Worm (Caenorhabditis elegans) whole organism, L3 larva: ENCODE data around the gene fbxc-21.

ENCODE experiments used
- ZK546.5 ChIP-seq: sonication (generic microtip); optimal IDR thresholded peaks from 2 replicates; lab custom pipeline; 2017; ENCODE audit warnings: missing biosample characterization, missing genetic modification characterization
- aly-2 ChIP-seq: fragments of 150-350 bp; optimal IDR thresholded peaks from 2 replicates; lab custom pipeline; 2014; ENCODE audit warnings: missing biosample characterization, missing genetic modification characterization
- ama-1 ChIP-seq: fragments of 150-350 bp; optimal IDR thresholded peaks from 2 replicates; lab custom pipeline; 2018
- ceh-28 ChIP-seq: fragments of 150-350 bp; optimal IDR thresholded peaks from 2 replicates; lab custom pipeline; 2014; ENCODE audit warnings: missing biosample characterization, missing genetic modification reagents, missing genetic modification characterization
- ceh-82 ChIP-seq: fragments of 150-350 bp; optimal IDR thresholded peaks from 2 replicates; lab custom pipeline; 2014; ENCODE audit warnings: missing biosample characterization, missing genetic modification characterization
- ceh-9 ChIP-seq: sonication (generic microtip); optimal IDR thresholded peaks from 2 replicates; lab custom pipeline; 2018; ENCODE audit warnings: missing biosample characterization, missing genetic modification characterization
- egl-27 ChIP-seq: sonication (generic microtip); optimal IDR thresholded peaks from 4 replicates; lab custom pipeline; 2017; ENCODE audit warnings: missing biosample characterization, missing genetic modification reagents, missing genetic modification characterization
- egl-5 ChIP-seq: fragments of 150-350 bp; optimal IDR thresholded peaks from 2 replicates; lab custom pipeline; 2017; ENCODE audit warnings: missing biosample characterization, missing genetic modification reagents, missing genetic modification characterization, inconsistent platforms
- elt-1 ChIP-seq: fragments of 150-350 bp; optimal IDR thresholded peaks from 2 replicates; lab custom pipeline; 2014; ENCODE audit warnings: missing biosample characterization, missing genetic modification characterization
- elt-2 ChIP-seq: sonication (generic microtip); optimal IDR thresholded peaks from 2 replicates; lab custom pipeline; 2016; ENCODE audit warnings: missing genetic modification reagents, mild to moderate bottlenecking, missing genetic modification characterization, missing compliant biosample characterization
- elt-3 ChIP-seq, 3 experiments: fragments of 150-350 bp in 1 of 3; sonication (generic microtip) in 2 of 3; optimal IDR thresholded peaks; 2 replicates in 2 of 3; 4 replicates in 1 of 3; lab custom pipeline; 2014 to 2017; ENCODE audit warnings: missing biosample characterization in 3 of 3, missing genetic modification characterization in 3 of 3
- eor-1 ChIP-seq, 2 experiments: fragments of 150-350 bp; optimal IDR thresholded peaks; 2 replicates each; lab custom pipeline; 2014 to 2018; ENCODE audit warnings: missing biosample characterization in 2 of 2, missing genetic modification characterization in 2 of 2
- fkh-10 ChIP-seq: sonication (generic microtip); optimal IDR thresholded peaks from 2 replicates; lab custom pipeline; 2017; ENCODE audit warnings: missing biosample characterization, missing genetic modification reagents, missing genetic modification characterization
- fkh-2 ChIP-seq: fragments of 150-350 bp; optimal IDR thresholded peaks from 2 replicates; lab custom pipeline; 2014; ENCODE audit warnings: missing biosample characterization, missing genetic modification reagents, missing genetic modification characterization
- fos-1 ChIP-seq: fragments of 150-350 bp; optimal IDR thresholded peaks from 2 replicates; lab custom pipeline; 2014; ENCODE audit warnings: missing biosample characterization, missing genetic modification characterization
- hmg-11 ChIP-seq: sonication (generic microtip); optimal IDR thresholded peaks from 2 replicates; lab custom pipeline; 2016; ENCODE audit warnings: missing genetic modification characterization, missing compliant biosample characterization
- lin-15B ChIP-seq: fragments of 150-350 bp; optimal IDR thresholded peaks from 2 replicates; lab custom pipeline; 2014; ENCODE audit warnings: missing biosample characterization, missing genetic modification characterization
- lsy-12 ChIP-seq: sonication (generic microtip); optimal IDR thresholded peaks from 2 replicates; lab custom pipeline; 2016; ENCODE audit warnings: mild to moderate bottlenecking, missing genetic modification characterization, missing compliant biosample characterization
- mdl-1 ChIP-seq: fragments of 150-350 bp; optimal IDR thresholded peaks from 2 replicates; lab custom pipeline; 2014; ENCODE audit warnings: missing biosample characterization, missing genetic modification characterization
- mml-1 ChIP-seq: fragments of 150-350 bp; sonication (generic microtip); optimal IDR thresholded peaks from 3 replicates; lab custom pipeline; 2014; ENCODE audit warnings: missing biosample characterization, missing genetic modification characterization
- nhr-11 ChIP-seq: fragments of 150-350 bp; optimal IDR thresholded peaks from 2 replicates; lab custom pipeline; 2014; ENCODE audit warnings: missing biosample characterization, missing genetic modification characterization
- nhr-237 ChIP-seq: fragments of 150-350 bp; optimal IDR thresholded peaks from 2 replicates; lab custom pipeline; 2014; ENCODE audit warnings: missing biosample characterization, missing genetic modification characterization
- nhr-25 ChIP-seq: sonication (generic microtip); optimal IDR thresholded peaks from 2 replicates; lab custom pipeline; 2017; ENCODE audit warnings: missing biosample characterization, missing genetic modification characterization
- nhr-28 ChIP-seq: fragments of 150-350 bp; optimal IDR thresholded peaks from 2 replicates; lab custom pipeline; 2014; ENCODE audit warnings: missing biosample characterization, missing genetic modification characterization
- nhr-67 ChIP-seq: fragments of 150-350 bp; optimal IDR thresholded peaks from 2 replicates; lab custom pipeline; 2014; ENCODE audit warnings: missing biosample characterization, missing genetic modification characterization
- nhr-76 ChIP-seq: fragments of 150-350 bp; sonication (generic microtip); optimal IDR thresholded peaks from 5 replicates; lab custom pipeline; 2014; ENCODE audit warnings: missing biosample characterization, missing genetic modification characterization
- pha-4 ChIP-seq: fragments of 150-350 bp; optimal IDR thresholded peaks from 2 replicates; lab custom pipeline; 2014; ENCODE audit warnings: missing biosample characterization, missing genetic modification reagents, missing genetic modification characterization
- pqm-1 ChIP-seq: fragments of 150-350 bp; optimal IDR thresholded peaks from 2 replicates; lab custom pipeline; 2017; ENCODE audit warnings: missing biosample characterization, missing genetic modification characterization, inconsistent platforms
- skn-1 ChIP-seq: fragments of 150-350 bp; optimal IDR thresholded peaks from 2 replicates; lab custom pipeline; 2014; ENCODE audit warnings: missing biosample characterization, missing genetic modification characterization
- snpc-4 ChIP-seq: fragments of 150-350 bp; optimal IDR thresholded peaks from 2 replicates; lab custom pipeline; 2014; ENCODE audit warnings: missing biosample characterization, missing genetic modification characterization
- tbx-2 ChIP-seq: sonication (generic microtip); optimal IDR thresholded peaks from 2 replicates; lab custom pipeline; 2016; ENCODE audit warnings: mild to moderate bottlenecking, missing genetic modification characterization, missing compliant biosample characterization
- unc-39 ChIP-seq: sonication (generic microtip); optimal IDR thresholded peaks from 4 replicates; lab custom pipeline; 2017; ENCODE audit warnings: missing biosample characterization, missing genetic modification characterization
- unc-62 ChIP-seq: fragments of 150-350 bp; sonication (generic microtip); optimal IDR thresholded peaks from 4 replicates; lab custom pipeline; 2014; ENCODE audit warnings: missing biosample characterization, missing genetic modification reagents, missing genetic modification characterization
- zag-1 ChIP-seq: fragments of 150-350 bp; optimal IDR thresholded peaks from 2 replicates; lab custom pipeline; 2014; ENCODE audit warnings: missing biosample characterization, missing genetic modification characterization
- ztf-4 ChIP-seq: fragments of 150-350 bp; optimal IDR thresholded peaks from 2 replicates; lab custom pipeline; 2014; ENCODE audit warnings: missing biosample characterization, missing genetic modification characterization

The fbxc-21 gene

ce11 chrII:1735145-1735544 is 42.4 kb upstream of the fbxc-21 start:
- TF ChIP-seq elt-3 (tag; optimal IDR thresholded peaks at IDR 0.05; lab: Kevin White, UChicago): no peak
- no peak for TF ChIP-seq ceh-82 (tag; lab: Kevin White, UChicago)
- TF ChIP-seq mdl-1 (tag; lab: Kevin White, UChicago): no peak
- no peak for TF ChIP-seq lin-15B (tag; lab: Kevin White, UChicago)
- TF ChIP-seq ztf-4 (tag; lab: Kevin White, UChicago): no peak
- TF ChIP-seq egl-27: no peak
- TF ChIP-seq nhr-237 (tag; lab: Kevin White, UChicago): no peak
- no peak for TF ChIP-seq nhr-76
- TF ChIP-seq nhr-25: no peak
- TF ChIP-seq egl-5 (tag; lab: Kevin White, UChicago): no peak
- no peak for TF ChIP-seq unc-39 (tag; lab: Kevin White, UChicago)
- TF ChIP-seq skn-1 (tag; lab: Kevin White, UChicago): no peak
- no peak for TF ChIP-seq ZK546.5 (tag; lab: Kevin White, UChicago)
- no peak for TF ChIP-seq mml-1 (tag; lab: Kevin White, UChicago)
- TF ChIP-seq hmg-11 (tag; lab: Kevin White, UChicago): no peak
- no peak for TF ChIP-seq ceh-28
- no peak for TF ChIP-seq nhr-67 (tag; lab: Kevin White, UChicago)
- no peak for TF ChIP-seq eor-1 (tag; optimal IDR thresholded peaks at IDR 0.05; lab: Kevin White, UChicago)
- TF ChIP-seq tbx-2: no peak
- TF ChIP-seq, all 47 proteins: peak for 0

- TF ChIP-seq zag-1 (tag; lab: Kevin White, UChicago) (no peak), egl-5 (tag; lab: Kevin White, UChicago) (no peak), pqm-1 (tag; lab: Kevin White, UChicago) (no peak), ztf-4 (tag; lab: Kevin White, UChicago) (no peak), nhr-28 (tag; lab: Kevin White, UChicago) (no peak)
Measured at ce11 chrII:1731932-1732331, 39.2 kb upstream of the fbxc-21 start, which contains the start of gene ceh-82. Gene ceh-82 (plus strand): TSS chrII:1732232.

- TF ChIP-seq pha-4 (no peak), ztf-4 (tag; lab: Kevin White, UChicago) (no peak), mml-1 (tag; lab: Kevin White, UChicago) (no peak), nhr-237 (tag; lab: Kevin White, UChicago) (no peak), fkh-2 (tag; lab: Kevin White, UChicago) (no peak), nhr-11 (no peak), unc-39 (tag; lab: Kevin White, UChicago) (no peak), zag-1 (tag; lab: Kevin White, UChicago) (no peak)
Measured at ce11 chrII:1730103-1730502, 37.4 kb upstream of the fbxc-21 start, which contains the start of gene ceh-81. Gene ceh-81 (plus strand): TSS chrII:1730403.

- TF ChIP-seq pqm-1 (tag; lab: Kevin White, UChicago): peak; percentile 89
- peak; percentile 92 for TF ChIP-seq elt-2 (tag; lab: Kevin White, UChicago)
- no peak for TF ChIP-seq aly-2 (tag; lab: Kevin White, UChicago)
Measured at ce11 chrII:1728253-1728652, 35.5 kb upstream of the fbxc-21 start, which contains the start of gene btb-9. Gene btb-9 (plus strand): TSS chrII:1728506.

ce11 chrII:1725735-1726134 is 33.0 kb upstream of the fbxc-21 start, which contains the start of gene F45C12.17:
Gene F45C12.17 (plus strand): TSS chrII:1726111.
- no peak for TF ChIP-seq lsy-12
- TF ChIP-seq nhr-67 (tag; lab: Kevin White, UChicago): no peak
- no peak for TF ChIP-seq pha-4

ce11 chrII:1724314-1724713 is 31.6 kb upstream of the fbxc-21 start, which contains the start of gene fbxb-11:
Gene fbxb-11 (plus strand): TSS chrII:1724614.
- TF ChIP-seq nhr-11: no peak
- TF ChIP-seq egl-5 (tag; lab: Kevin White, UChicago): no peak
- no peak for TF ChIP-seq nhr-237 (tag; lab: Kevin White, UChicago)
- TF ChIP-seq egl-27: no peak
- TF ChIP-seq ceh-82 (tag; lab: Kevin White, UChicago): no peak
- TF ChIP-seq ceh-9: no peak
- no peak for TF ChIP-seq fkh-10 (GFP tag; lab: Kevin White, UChicago)
- TF ChIP-seq unc-39 (tag; lab: Kevin White, UChicago): no peak
- TF ChIP-seq ztf-4 (tag; lab: Kevin White, UChicago): no peak
- no peak for TF ChIP-seq pha-4
- no peak for TF ChIP-seq eor-1 (tag; optimal IDR thresholded peaks at IDR 0.05; lab: Kevin White, UChicago)
- TF ChIP-seq unc-62 (GFP tag; lab: Kevin White, UChicago): no peak
- TF ChIP-seq skn-1 (tag; lab: Kevin White, UChicago): no peak
- no peak for TF ChIP-seq snpc-4 (tag; lab: Kevin White, UChicago)
- TF ChIP-seq ama-1 (lab: Kevin White, UChicago): no peak
- TF ChIP-seq lsy-12: no peak
- TF ChIP-seq ZK546.5 (tag; lab: Kevin White, UChicago): no peak
- TF ChIP-seq fos-1 (tag; lab: Kevin White, UChicago): no peak
- TF ChIP-seq elt-1 (tag; lab: Kevin White, UChicago): no peak
- no peak for TF ChIP-seq mml-1 (tag; lab: Kevin White, UChicago)
